Fruit fly (Drosophila melanogaster): ENCODE data around the gene CG3061.

Gene CG3061

DNA sequence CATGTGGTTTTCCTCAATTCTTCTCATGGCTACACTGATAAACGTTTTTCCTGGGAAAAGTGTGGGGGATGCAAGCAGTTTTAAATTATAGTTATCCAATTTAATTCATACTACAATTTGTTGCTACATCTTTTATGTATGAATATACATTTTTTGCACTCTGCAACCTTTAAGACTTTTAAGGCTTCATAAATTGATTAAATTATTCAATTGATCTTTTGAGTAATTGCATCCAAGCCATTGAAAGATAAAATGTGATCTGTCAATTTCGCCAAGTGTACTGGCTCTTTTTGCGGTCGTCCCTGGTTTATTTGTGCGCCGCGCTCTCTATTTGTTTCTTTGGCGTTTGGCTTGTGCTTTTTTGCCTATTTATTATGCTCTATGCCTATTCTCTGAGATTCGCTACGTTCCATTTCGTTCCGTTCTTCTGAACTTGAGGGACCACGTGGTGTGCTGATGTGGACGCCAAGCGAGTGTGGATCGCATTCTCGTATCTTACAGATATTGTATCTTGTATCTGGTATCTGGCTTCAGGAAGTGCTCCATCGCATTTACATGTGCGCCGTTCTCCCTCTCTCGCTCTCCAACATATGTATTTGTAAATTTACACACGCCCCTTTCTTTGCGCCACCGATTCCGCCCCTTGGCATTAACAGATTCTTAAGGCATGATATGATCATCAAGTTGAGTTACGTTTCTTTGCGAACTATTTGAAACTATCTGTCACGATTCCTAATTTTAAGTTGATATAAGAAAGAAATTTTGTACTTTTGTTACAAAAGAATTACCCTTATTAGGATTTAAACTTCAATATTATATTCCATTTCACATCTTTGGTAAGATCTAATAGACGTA is 20.2 kb downstream of the CG3061 start (continued):
- TF ChIP-seq CG12299 (tag; optimal IDR thresholded peaks at IDR 0.05): peak; percentile 76
- peak; percentile 94 for TF ChIP-seq pho (GFP tag; optimal IDR thresholded peaks at IDR 0.05)
- no peak for TF ChIP-seq amos (GFP tag; IDR thresholded peaks at IDR 0.05; ENCODE audit: partially characterized antibody)
- peak; percentile 23 for TF ChIP-seq zen (tag; optimal IDR thresholded peaks at IDR 0.05)
- TF ChIP-seq CG10565 (GFP tag; optimal IDR thresholded peaks at IDR 0.05): no peak
- TF ChIP-seq CG14860 (GFP tag; IDR thresholded peaks at IDR 0.05; ENCODE audit: partially characterized antibody): no peak
- TF ChIP-seq Dek (tag; optimal IDR thresholded peaks at IDR 0.05): peak; percentile 90
- peak; percentile 92 for TF ChIP-seq HLH54F (GFP tag; optimal IDR thresholded peaks at IDR 0.05)
- no peak for TF ChIP-seq usp (GFP tag; optimal IDR thresholded peaks at IDR 0.05)
- no peak for TF ChIP-seq inv (GFP tag; IDR thresholded peaks at IDR 0.05; ENCODE audit: partially characterized antibody)
- TF ChIP-seq CG10366 (GFP tag; IDR thresholded peaks at IDR 0.05): peak; percentile 72
- TF ChIP-seq dpn (GFP tag; optimal IDR thresholded peaks at IDR 0.05): peak; percentile 83 to 88
- TF ChIP-seq CG31388 (GFP tag; optimal IDR thresholded peaks at IDR 0.05): peak; percentile 25
- TF ChIP-seq zen2 (GFP tag; IDR thresholded peaks at IDR 0.05; ENCODE audit: partially characterized antibody): no peak
- no peak for TF ChIP-seq Elba2 (GFP tag; optimal IDR thresholded peaks at IDR 0.05)
- TF ChIP-seq CG2712 (tag; optimal IDR thresholded peaks at IDR 0.05): peak; percentile 73
- peak; percentile 89 for TF ChIP-seq CG13296 (GFP tag; optimal IDR thresholded peaks at IDR 0.05)
- TF ChIP-seq sc (optimal IDR thresholded peaks at IDR 0.05): no peak
- no peak for TF ChIP-seq sc (GFP tag; optimal IDR thresholded peaks at IDR 0.05)
- TF ChIP-seq NfI (GFP tag; optimal IDR thresholded peaks at IDR 0.05): peak; percentile 87
- peak; percentile 67 for TF ChIP-seq tap (tag; optimal IDR thresholded peaks at IDR 0.05)
- peak; percentile 86 for TF ChIP-seq BtbVII (GFP tag; optimal IDR thresholded peaks at IDR 0.05)
- TF ChIP-seq YL-1 (GFP tag; optimal IDR thresholded peaks at IDR 0.05): peak; percentile 11
- peak; percentile 33 for TF ChIP-seq ttk (GFP tag; IDR thresholded peaks at IDR 0.05)
- peak; percentile 83 for TF ChIP-seq CG17385 (GFP tag; optimal IDR thresholded peaks at IDR 0.05)
- TF ChIP-seq CG14050 (GFP tag; IDR thresholded peaks at IDR 0.05): peak; percentile 67
- TF ChIP-seq fd102C (GFP tag; optimal IDR thresholded peaks at IDR 0.05): no peak
- TF ChIP-seq CG10431 (GFP tag; optimal IDR thresholded peaks at IDR 0.05): no peak
- TF ChIP-seq onecut (GFP tag; IDR thresholded peaks at IDR 0.05): peak; percentile 27
- TF ChIP-seq CG13123 (GFP tag; optimal IDR thresholded peaks at IDR 0.05): peak; percentile 11
- TF ChIP-seq CG11695 (GFP tag; IDR thresholded peaks at IDR 0.05): peak; percentile 94; the same call in 2 of the 3 replicates
- no peak for TF ChIP-seq CG1024 (GFP tag; IDR thresholded peaks at IDR 0.05)
- peak; percentile 83 for TF ChIP-seq CG4404 (GFP tag; IDR thresholded peaks at IDR 0.05)
- TF ChIP-seq stc (GFP tag; IDR thresholded peaks at IDR 0.05): peak; percentile 74; the same call in 1 of the 2 replicates
- TF ChIP-seq CG11085 (GFP tag; IDR thresholded peaks at IDR 0.05): peak; percentile 87
- TF ChIP-seq CG18619 (GFP tag; optimal IDR thresholded peaks at IDR 0.05): peak; percentile 88
- no peak for TF ChIP-seq CG15479 (GFP tag; optimal IDR thresholded peaks at IDR 0.05)
- peak; percentile 53 for TF ChIP-seq Jarid2 (GFP tag; optimal IDR thresholded peaks at IDR 0.05)
- TF ChIP-seq run (tag; optimal IDR thresholded peaks at IDR 0.05): no peak
- peak in 1 of 2 experiments; percentile 33 for TF ChIP-seq insv (GFP tag; optimal IDR thresholded peaks at IDR 0.05)
- peak; percentile 85 for TF ChIP-seq CG11504 (tag; optimal IDR thresholded peaks at IDR 0.05)
- no peak for TF ChIP-seq chm (GFP tag; IDR thresholded peaks at IDR 0.05)
- TF ChIP-seq lov (optimal IDR thresholded peaks at IDR 0.05): no peak
- TF ChIP-seq lov (GFP tag; IDR thresholded peaks at IDR 0.05): no peak
- TF ChIP-seq sens (GFP tag): peak; percentile 94
- no peak for TF ChIP-seq aop (GFP tag; IDR thresholded peaks at IDR 0.05)
- peak; percentile 57 for TF ChIP-seq B-H2 (GFP tag; optimal IDR thresholded peaks at IDR 0.05)
- TF ChIP-seq fu2 (GFP tag; optimal IDR thresholded peaks at IDR 0.05): peak; percentile 91
- TF ChIP-seq Bdp1 (GFP tag; optimal IDR thresholded peaks at IDR 0.05): peak; percentile 70
- TF ChIP-seq gce (GFP tag; IDR thresholded peaks at IDR 0.05): no peak; the same call in 2 of the 3 replicates
